Fruit fly (Drosophila melanogaster): ENCODE measurements around the gene CG15412.

The CG15412 gene

DNA sequence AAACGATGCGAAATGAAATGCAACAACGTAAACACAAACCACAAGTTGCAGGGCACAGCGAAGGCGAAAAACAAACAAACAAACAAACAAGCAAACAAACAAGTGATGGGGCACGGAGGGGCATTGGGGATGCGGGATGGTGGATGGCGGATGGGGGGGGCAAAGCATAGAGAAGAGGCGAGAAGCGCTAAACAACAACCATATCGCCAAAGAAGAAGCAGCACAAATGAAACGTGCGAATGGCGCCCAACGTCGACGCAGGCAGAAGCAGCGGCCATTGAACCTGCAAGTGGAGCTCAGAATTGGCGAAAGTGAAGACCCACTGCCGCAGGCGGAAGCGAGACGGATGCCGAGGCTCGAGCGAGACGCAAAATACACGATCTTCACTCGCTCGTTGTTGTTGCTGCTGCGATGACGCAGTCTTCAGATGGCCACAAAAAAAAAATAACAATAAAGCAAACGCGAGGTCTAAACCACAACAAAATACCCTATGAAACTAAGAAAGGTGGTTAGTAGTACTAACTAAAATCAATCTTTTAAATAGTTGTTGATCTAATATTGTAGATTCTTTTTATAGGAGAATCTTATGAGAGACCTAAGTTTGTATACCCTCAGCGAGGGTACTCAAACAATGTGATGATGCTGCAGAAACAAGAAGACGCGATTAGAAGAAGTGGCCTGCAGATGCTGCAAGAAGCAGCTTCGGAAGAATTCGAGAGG, 29.6 kb downstream of the CG15412 start:
- TF ChIP-seq CG17801 (GFP tag; optimal IDR thresholded peaks at IDR 0.05; ENCODE audit: partially characterized antibody), result no peak

DNA sequence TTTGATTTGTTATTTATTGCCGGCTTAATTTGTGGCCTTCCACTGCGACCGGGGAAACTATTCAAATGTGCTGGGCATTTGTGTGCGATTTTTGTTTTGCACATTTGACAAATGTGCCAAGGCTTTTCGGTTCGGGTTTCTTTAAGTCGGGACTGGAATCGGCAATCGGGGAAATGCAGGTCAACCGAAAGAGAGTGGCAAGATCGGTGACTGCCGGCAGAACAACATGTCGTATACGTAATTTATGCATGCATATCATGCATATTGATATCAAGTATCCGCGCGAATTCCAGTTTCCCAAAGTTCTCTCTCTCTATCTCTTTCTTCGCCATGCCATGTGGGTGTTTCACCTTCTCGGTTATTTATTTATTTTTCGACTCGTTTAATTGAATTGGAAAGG, 33.1 kb downstream of the CG15412 start:
- no peak for TF ChIP-seq CG17801 (GFP tag; optimal IDR thresholded peaks at IDR 0.05; ENCODE audit: partially characterized antibody)

DNA sequence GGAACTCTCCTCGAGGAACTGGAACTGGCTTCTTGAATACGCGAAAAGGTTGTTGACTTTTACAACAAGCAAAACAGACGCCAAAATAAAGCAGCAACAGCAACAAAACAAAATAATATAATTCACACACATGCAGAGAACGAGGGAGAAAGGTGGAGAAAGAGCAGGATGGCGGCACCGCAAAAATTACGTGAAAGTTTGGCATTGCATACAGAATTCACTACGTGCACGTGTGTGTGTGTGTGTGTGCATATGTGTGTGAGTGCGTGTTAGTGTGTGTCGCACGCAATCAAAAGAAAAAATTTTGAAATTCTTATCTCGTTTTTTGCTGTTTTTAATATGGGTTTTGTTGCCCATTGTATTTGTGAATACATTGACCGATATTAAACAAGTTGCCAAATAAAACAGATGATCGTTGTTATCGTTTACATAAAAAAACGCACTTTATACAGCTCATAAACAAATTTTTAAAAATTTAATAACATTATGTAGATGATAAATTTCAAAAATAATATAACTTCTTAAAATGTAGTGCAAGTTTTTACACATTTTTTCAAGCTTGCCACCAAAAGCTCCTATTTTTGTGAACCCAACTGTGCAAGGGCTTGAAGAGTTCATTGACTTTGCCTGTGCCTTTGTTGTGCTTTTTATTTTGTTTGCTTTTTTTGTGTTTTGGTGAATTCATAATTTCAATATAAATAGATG, 34.1 kb downstream of the CG15412 start:
- no peak for TF ChIP-seq CG17801 (GFP tag; optimal IDR thresholded peaks at IDR 0.05; ENCODE audit: partially characterized antibody)

DNA sequence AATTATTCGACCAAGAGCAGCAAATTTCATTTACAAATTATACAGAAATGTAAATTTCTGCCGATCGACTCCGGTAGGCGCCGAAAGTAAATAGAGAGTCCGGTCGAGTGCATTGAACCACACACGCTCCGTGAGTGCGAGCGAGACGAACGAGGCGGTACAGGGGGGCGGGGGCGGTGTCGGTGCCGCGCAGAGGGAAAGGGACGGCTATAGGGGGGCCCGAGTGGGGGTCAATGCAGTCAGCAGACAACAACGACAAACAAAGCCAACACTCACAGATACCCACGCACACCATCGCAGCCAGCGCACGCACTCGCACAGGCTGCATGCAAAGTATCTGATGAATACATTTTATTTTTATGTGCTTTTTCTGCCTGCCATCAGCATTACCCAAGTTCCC, 36.1 kb downstream of the CG15412 start:
- no peak for TF ChIP-seq CG17801 (GFP tag; optimal IDR thresholded peaks at IDR 0.05; ENCODE audit: partially characterized antibody)

DNA sequence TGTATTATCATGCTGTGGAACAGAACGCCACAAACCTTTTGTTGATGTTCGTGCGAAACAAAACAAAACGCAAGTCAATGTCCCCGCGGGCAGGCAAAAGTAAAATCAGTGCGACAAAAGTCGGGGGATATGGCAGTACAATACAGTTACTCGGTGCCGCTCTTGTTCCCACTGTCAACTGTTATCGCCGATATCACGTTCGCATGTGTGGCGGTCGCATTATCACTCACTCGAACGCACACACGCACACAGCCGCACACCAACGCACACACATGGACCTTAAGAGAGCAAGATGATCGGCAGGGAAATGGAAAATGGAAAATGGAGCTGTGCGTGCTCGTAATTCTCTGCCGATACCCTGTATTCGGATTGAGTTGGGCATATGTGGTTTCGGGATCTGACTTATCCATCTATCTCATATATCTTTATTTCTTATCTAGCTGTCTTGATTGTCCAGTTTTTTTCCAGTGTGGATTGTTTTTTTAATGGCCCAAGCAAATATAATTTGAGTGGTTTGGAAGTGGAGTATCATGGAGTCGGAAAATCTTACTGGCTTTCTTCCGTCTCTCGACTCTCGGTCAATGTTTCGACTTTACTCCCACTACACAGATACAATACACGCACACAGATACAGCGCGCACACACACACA, 36.8 kb downstream of the CG15412 start:
- TF ChIP-seq CG17801 (GFP tag; optimal IDR thresholded peaks at IDR 0.05; ENCODE audit: partially characterized antibody), result no peak

DNA sequence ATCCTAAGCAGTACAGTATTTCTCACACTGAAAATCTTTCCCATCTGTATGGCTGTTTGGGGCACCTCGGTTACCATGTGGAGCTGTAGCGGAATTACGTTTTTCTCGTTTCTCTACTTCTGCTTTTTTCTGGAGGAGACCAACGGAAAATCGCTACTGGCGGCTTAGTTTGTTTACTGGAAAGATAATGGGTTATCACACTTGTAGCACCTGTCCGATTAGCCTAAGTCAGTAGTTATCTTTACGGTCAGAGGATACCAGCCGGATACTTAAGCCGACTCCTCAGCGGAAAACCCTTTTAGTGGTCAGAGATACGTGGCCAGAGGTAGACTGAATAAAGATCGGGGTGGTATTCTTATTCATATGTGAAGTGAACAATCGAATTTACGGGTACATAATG, 43.0 kb downstream of the CG15412 start, which contains the start of gene CG15408:
CG15408 (plus strand) TSS at position 301 of the 400 bp plus-strand sequence.
- no peak for TF ChIP-seq CG17801 (GFP tag; optimal IDR thresholded peaks at IDR 0.05; ENCODE audit: partially characterized antibody)

DNA sequence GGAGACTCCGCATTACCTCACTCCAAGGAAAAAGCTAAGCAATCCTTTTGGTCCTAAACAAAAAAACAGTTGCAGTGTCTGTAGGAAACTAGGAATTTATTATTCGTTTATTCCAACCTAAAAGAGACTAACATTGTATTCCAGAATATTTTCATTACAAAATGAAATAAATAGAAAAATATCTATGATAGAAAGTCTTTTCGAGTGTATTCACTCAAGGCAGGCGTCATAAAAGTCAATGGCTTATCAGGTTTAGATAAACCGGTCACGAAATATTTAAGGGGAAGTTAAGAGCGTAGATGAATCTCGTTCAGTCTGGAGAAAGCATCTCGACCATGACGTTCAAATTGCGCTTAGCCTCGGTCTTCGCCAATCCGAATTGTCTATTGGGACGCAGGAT, 44.9 kb downstream of the CG15412 start, which contains the start of gene CG3285:
CG3285 (plus strand) TSS at position 301 of the 400 bp plus-strand sequence.
- TF ChIP-seq CG17801 (GFP tag; optimal IDR thresholded peaks at IDR 0.05; ENCODE audit: partially characterized antibody), result no peak

DNA sequence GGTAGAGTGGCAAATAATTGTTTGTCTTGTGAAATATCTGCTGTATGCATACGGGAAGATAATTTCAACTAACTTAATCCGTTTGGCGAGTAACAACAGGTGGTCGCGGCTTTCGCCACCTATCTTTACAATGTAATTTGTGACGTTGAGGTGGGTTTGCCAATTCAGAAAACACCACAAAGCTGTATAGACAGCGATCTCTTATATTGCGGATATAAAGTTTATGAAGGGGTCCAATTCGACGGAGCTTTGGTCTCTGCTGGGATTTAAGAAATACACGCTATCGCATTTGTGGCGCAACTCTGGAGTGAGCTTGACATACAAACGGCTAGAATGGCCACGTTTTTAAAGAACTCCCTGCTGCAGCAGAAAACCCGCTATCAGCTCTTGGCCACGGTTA, 47.9 kb downstream of the CG15412 start, which contains the start of gene CG33282:
CG33282 (plus strand) TSS at position 301 of the 400 bp plus-strand sequence.
- no peak for TF ChIP-seq CG17801 (GFP tag; optimal IDR thresholded peaks at IDR 0.05; ENCODE audit: partially characterized antibody)

All from ovary, adult (tissue).